Fruit fly (Drosophila melanogaster) whole organism, prepupa: ENCODE results near the gene Rcd2.
"Not testable (repeated sequence)": the region's sequence is repeated elsewhere in the genome, so short reads cannot be mapped to it uniquely, and the experiment has no call there.

Source experiments
- CG10631 ChIP-seq: fragments of 200-800 bp; sonication (Bioruptor generic); optimal IDR thresholded peaks from 2 replicates; lab custom pipeline; 2016; ENCODE audit warnings: missing biosample characterization, missing genetic modification characterization
- CG11762 ChIP-seq: fragments of 200-800 bp; sonication (Bioruptor generic); optimal IDR thresholded peaks from 3 replicates; lab custom pipeline; 2016; ENCODE audit warnings: missing biosample characterization, missing genetic modification characterization; ENCODE audit not compliant: insufficient read depth
- CG8632 ChIP-seq: fragments of 200-800 bp; sonication (Bioruptor generic); optimal IDR thresholded peaks from 3 replicates; lab custom pipeline; 2016; ENCODE audit warnings: missing biosample characterization, missing genetic modification characterization
- Lpt ChIP-seq: fragments of 200-800 bp; sonication (Bioruptor generic); optimal IDR thresholded peaks from 3 replicates; lab custom pipeline; 2016; ENCODE audit warnings: missing biosample characterization, missing genetic modification characterization
- achi ChIP-seq: fragments of 200-800 bp; sonication (Bioruptor generic); optimal IDR thresholded peaks from 3 replicates; lab custom pipeline; 2016; ENCODE audit warnings: missing biosample characterization, missing genetic modification characterization
- dsx ChIP-seq: fragments of 200-800 bp; optimal IDR thresholded peaks from 3 replicates; lab custom pipeline; 2019; ENCODE audit warnings: missing biosample characterization, mild to moderate bottlenecking, missing genetic modification characterization, moderate library complexity; ENCODE audit not compliant: poor library complexity, severe bottlenecking
- topi ChIP-seq: fragments of 200-800 bp; sonication (Bioruptor generic); optimal IDR thresholded peaks from 3 replicates; lab custom pipeline; 2016; ENCODE audit warnings: missing biosample characterization, missing genetic modification characterization

- TF ChIP-seq dsx; CG11762 (GFP tag; lab: Kevin White, UChicago); CG10631 (GFP tag; lab: Kevin White, UChicago); achi; CG8632; Lpt (GFP tag; lab: Kevin White, UChicago); topi (GFP tag; lab: Kevin White, UChicago): not testable (repeated sequence)
Observed at dm6 chr3L:20503886-20504285, 36.3 kb downstream of the Rcd2 start, which contains the start of gene CG17637.
